ENCODE assay signal across 6 worm cellular contexts in the genomic region with DNA sequence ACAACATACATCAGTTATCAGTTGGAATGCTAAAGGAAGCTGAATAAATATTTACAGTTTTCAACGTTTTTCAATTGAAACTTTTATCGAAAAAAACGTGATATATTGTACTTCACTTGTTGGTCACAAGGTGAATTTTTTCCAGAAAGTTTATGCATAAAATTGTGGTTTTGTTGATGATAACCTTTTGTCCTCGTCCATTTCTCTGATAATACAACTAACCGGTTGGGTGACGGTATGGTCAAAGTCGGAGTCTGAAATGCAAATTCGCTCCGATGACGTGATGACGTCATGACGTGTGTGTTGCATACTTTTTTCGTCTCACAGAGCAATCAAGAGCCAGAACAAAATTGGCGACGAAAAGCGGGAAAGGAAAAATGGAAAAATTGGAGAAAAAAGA.
TF ChIP-seq lines count a peak whose summit lies in the region.

No protein-coding gene starts in this region.

TF ChIP-seq in whole organism, L1 larva, 84 proteins besides CTCF, POLR2A, EP300 and RAD21 (continues in another document):
- TF ChIP-seq jun-1 (tag; optimal IDR thresholded peaks at IDR 0.05; lab: Kevin White, UChicago) (peak; percentile 14), nhr-71 (tag; optimal IDR thresholded peaks at IDR 0.05; lab: Kevin White, UChicago) (peak; percentile 57), ceh-82 (tag; optimal IDR thresholded peaks at IDR 0.05; lab: Kevin White, UChicago) (peak in 1 of 3 experiments; percentile 2), nhr-90 (tag; optimal IDR thresholded peaks at IDR 0.05; lab: Kevin White, UChicago; ENCODE audit: poor library complexity) (peak; percentile 3), ama-1 (optimal IDR thresholded peaks at IDR 0.05; lab: Kevin White, UChicago) (peak; percentile 4), lin-14 (GFP tag; optimal IDR thresholded peaks at IDR 0.05; lab: Kevin White, UChicago) (peak; percentile 24), zip-4 (GFP tag; optimal IDR thresholded peaks at IDR 0.05; lab: Kevin White, UChicago) (no peak), elt-3 (tag; optimal IDR thresholded peaks at IDR 0.05; lab: Kevin White, UChicago) (no peak), lin-35 (GFP tag; optimal IDR thresholded peaks at IDR 0.05; lab: Kevin White, UChicago) (peak in 1 of 2 experiments; percentile 44), nhr-20 (tag; optimal IDR thresholded peaks at IDR 0.05; lab: Kevin White, UChicago) (peak; percentile 15), elt-2 (tag; optimal IDR thresholded peaks at IDR 0.05; lab: Kevin White, UChicago) (peak; percentile 94), nhr-47 (tag; optimal IDR thresholded peaks at IDR 0.05; lab: Kevin White, UChicago) (peak; percentile 20), efl-1 (optimal IDR thresholded peaks at IDR 0.05; lab: Kevin White, UChicago) (no peak), efl-1 (GFP tag; optimal IDR thresholded peaks at IDR 0.05 in 1 of 2; lab: Kevin White, UChicago) (peak in 1 of 2 experiments; percentile 82)

TF ChIP-seq in whole organism, L2 larva, 48 proteins besides CTCF, POLR2A, EP300 and RAD21 (continues in another document):
- peak; percentile 65 for TF ChIP-seq sma-9 (GFP tag; optimal IDR thresholded peaks at IDR 0.05; lab: Kevin White, UChicago)
- no peak for TF ChIP-seq sma-9 (tag; optimal IDR thresholded peaks at IDR 0.05; lab: Kevin White, UChicago)
- peak; percentile 3 for TF ChIP-seq zag-1 (tag; optimal IDR thresholded peaks at IDR 0.05; lab: Kevin White, UChicago)
- TF ChIP-seq unc-55 (GFP tag; optimal IDR thresholded peaks at IDR 0.05; lab: Kevin White, UChicago), result peak; percentile 38
- TF ChIP-seq sma-3 (GFP tag; optimal IDR thresholded peaks at IDR 0.05; lab: Kevin White, UChicago), result peak; percentile 33
- no peak for TF ChIP-seq R02D3.7 (tag; optimal IDR thresholded peaks at IDR 0.05; lab: Kevin White, UChicago)
- TF ChIP-seq skn-1 (tag; optimal IDR thresholded peaks at IDR 0.05; lab: Kevin White, UChicago), result no peak
- no peak for TF ChIP-seq lin-11 (tag; optimal IDR thresholded peaks at IDR 0.05; lab: Kevin White, UChicago)
- TF ChIP-seq nhr-10 (tag; optimal IDR thresholded peaks at IDR 0.05; lab: Kevin White, UChicago), result no peak
- TF ChIP-seq egl-27 (tag; optimal IDR thresholded peaks at IDR 0.05; lab: Kevin White, UChicago), result no peak
- TF ChIP-seq nhr-129 (tag; optimal IDR thresholded peaks at IDR 0.05; lab: Kevin White, UChicago), result peak; percentile 39
- TF ChIP-seq ama-1 (optimal IDR thresholded peaks at IDR 0.05; lab: Kevin White, UChicago), result peak; percentile 14
- peak; percentile 11 for TF ChIP-seq nhr-21 (tag; optimal IDR thresholded peaks at IDR 0.05; lab: Kevin White, UChicago)
- TF ChIP-seq gmeb-1 (tag; optimal IDR thresholded peaks at IDR 0.05; lab: Kevin White, UChicago), result peak; percentile 62
- peak; percentile 70 for TF ChIP-seq crh-2 (tag; optimal IDR thresholded peaks at IDR 0.05; lab: Kevin White, UChicago)

TF ChIP-seq in whole organism, L3 larva, 47 proteins besides CTCF, POLR2A, EP300 and RAD21 (continues in another document):
- TF ChIP-seq egl-5 (tag; optimal IDR thresholded peaks at IDR 0.05; lab: Kevin White, UChicago), result no peak
- peak; percentile 8 for TF ChIP-seq nfya-1 (tag; optimal IDR thresholded peaks at IDR 0.05; lab: Kevin White, UChicago; ENCODE audit: insufficient read depth)
- peak; percentile 77 for TF ChIP-seq jun-1 (tag; optimal IDR thresholded peaks at IDR 0.05; lab: Kevin White, UChicago)
- no peak for TF ChIP-seq lin-39 (tag; optimal IDR thresholded peaks at IDR 0.05; lab: Kevin White, UChicago)
- no peak for TF ChIP-seq nhr-28 (tag; optimal IDR thresholded peaks at IDR 0.05; lab: Kevin White, UChicago)
- TF ChIP-seq ceh-9 (tag; optimal IDR thresholded peaks at IDR 0.05; lab: Kevin White, UChicago), result no peak
- no peak for TF ChIP-seq nhr-67 (tag; optimal IDR thresholded peaks at IDR 0.05; lab: Kevin White, UChicago)
- no peak for TF ChIP-seq sea-2 (GFP tag; optimal IDR thresholded peaks at IDR 0.05; lab: Kevin White, UChicago)
- no peak for TF ChIP-seq eor-1 (tag; optimal IDR thresholded peaks at IDR 0.05; lab: Kevin White, UChicago)
- TF ChIP-seq nhr-23 (tag; optimal IDR thresholded peaks at IDR 0.05; lab: Kevin White, UChicago), result no peak
- no peak for TF ChIP-seq ztf-11 (tag; optimal IDR thresholded peaks at IDR 0.05; lab: Kevin White, UChicago)
- peak; percentile 94 for TF ChIP-seq elt-2 (tag; optimal IDR thresholded peaks at IDR 0.05; lab: Kevin White, UChicago)
- no peak for TF ChIP-seq ceh-82 (tag; optimal IDR thresholded peaks at IDR 0.05; lab: Kevin White, UChicago)
- no peak for TF ChIP-seq tbx-2 (tag; optimal IDR thresholded peaks at IDR 0.05; lab: Kevin White, UChicago)
- TF ChIP-seq pqm-1 (tag; optimal IDR thresholded peaks at IDR 0.05; lab: Kevin White, UChicago), result peak; percentile 90
- TF ChIP-seq elt-3 (tag; optimal IDR thresholded peaks at IDR 0.05; lab: Kevin White, UChicago), result no peak

TF ChIP-seq in whole organism, L4 larva, 104 proteins besides CTCF, POLR2A, EP300 and RAD21 (continues in another document):
- TF ChIP-seq nhr-77 (tag; optimal IDR thresholded peaks at IDR 0.05; lab: Kevin White, UChicago) (peak; percentile 43), mdt-29 (GFP tag; IDR thresholded peaks at IDR 0.05; lab: Robert Waterston, UW) (peak; percentile 81), aha-1 (tag; lab: Kevin White, UChicago) (peak; percentile 92), Y48G9A.11 (GFP tag; IDR thresholded peaks at IDR 0.05; lab: Robert Waterston, UW) (no peak), Y105C5A.15 (GFP tag; IDR thresholded peaks at IDR 0.05; lab: Robert Waterston, UW) (no peak), F44E2.7 (GFP tag; IDR thresholded peaks at IDR 0.05; lab: Robert Waterston, UW) (no peak), nhr-6 (tag; optimal IDR thresholded peaks at IDR 0.05; lab: Kevin White, UChicago) (no peak), spr-3 (GFP tag; optimal IDR thresholded peaks at IDR 0.05; lab: Kevin White, UChicago) (no peak), lin-38 (GFP tag; IDR thresholded peaks at IDR 0.05; lab: Robert Waterston, UW) (peak; percentile 19; the same call in 1 of the 2 replicates), nhr-102 (tag; optimal IDR thresholded peaks at IDR 0.05; lab: Kevin White, UChicago) (peak; percentile 61), gei-8 (GFP tag; optimal IDR thresholded peaks at IDR 0.05; lab: Kevin White, UChicago) (no peak), attf-4 (tag; optimal IDR thresholded peaks at IDR 0.05; lab: Kevin White, UChicago) (no peak), nhr-25 (tag; optimal IDR thresholded peaks at IDR 0.05; lab: Kevin White, UChicago; ENCODE audit: borderline replicate concordance, insufficient read depth) (no peak), mep-1 (tag; optimal IDR thresholded peaks at IDR 0.05; lab: Kevin White, UChicago) (peak; percentile 48), unc-62 (GFP tag; optimal IDR thresholded peaks at IDR 0.05 in 1 of 2; lab: Kevin White, UChicago) (peak in 1 of 2 experiments; percentile 83), unc-62 (tag; optimal IDR thresholded peaks at IDR 0.05; lab: Kevin White, UChicago) (no peak)

TF ChIP-seq in whole organism, mixed stage, embryonic, 35 proteins besides CTCF, POLR2A, EP300 and RAD21:
- TF ChIP-seq bed-3 (GFP tag; optimal IDR thresholded peaks at IDR 0.05; lab: Kevin White, UChicago) (no peak), zip-8 (tag; optimal IDR thresholded peaks at IDR 0.05; lab: Kevin White, UChicago) (peak; percentile 70), M03D4.4 (tag; optimal IDR thresholded peaks at IDR 0.05; lab: Kevin White, UChicago) (no peak)

TF ChIP-seq in whole organism, young adult, 124 proteins besides CTCF, POLR2A, EP300 and RAD21:
- TF ChIP-seq nhr-90 (tag; optimal IDR thresholded peaks at IDR 0.05; lab: Kevin White, UChicago) (peak; percentile 13), mxl-1 (tag; optimal IDR thresholded peaks at IDR 0.05; lab: Kevin White, UChicago) (no peak), pha-4 (tag; optimal IDR thresholded peaks at IDR 0.05; lab: Kevin White, UChicago) (peak; percentile 15), madf-10 (tag; optimal IDR thresholded peaks at IDR 0.05; lab: Kevin White, UChicago) (peak; percentile 51), F37B4.10 (GFP tag; IDR thresholded peaks at IDR 0.05; lab: Robert Waterston, UW) (no peak), atf-7 (tag; optimal IDR thresholded peaks at IDR 0.05; lab: Kevin White, UChicago) (peak; percentile 97), Y53G8AR.9 (GFP tag; conservative IDR thresholded peaks at IDR 0.05; lab: Robert Waterston, UW) (0 out of 2 replicates have a peak, but pooled peaks have one; percentile 37), egl-44 (GFP tag; IDR thresholded peaks at IDR 0.05; lab: Robert Waterston, UW) (0 out of 2 replicates have a peak, but pooled peaks have one; percentile 13), ZK185.1 (tag; optimal IDR thresholded peaks at IDR 0.05; lab: Kevin White, UChicago; ENCODE audit: poor library complexity, severe bottlenecking) (no peak), nhr-80 (tag; optimal IDR thresholded peaks at IDR 0.05; lab: Kevin White, UChicago) (peak; percentile 77), ets-4 (GFP tag; optimal IDR thresholded peaks at IDR 0.05; lab: Kevin White, UChicago) (peak; percentile 39), cebp-1 (GFP tag; IDR thresholded peaks at IDR 0.05; lab: Robert Waterston, UW) (no peak), cebp-1 (tag; optimal IDR thresholded peaks at IDR 0.05; lab: Kevin White, UChicago) (peak; percentile 48), hsf-1 (GFP tag; IDR thresholded peaks at IDR 0.05; lab: Robert Waterston, UW) (peak; percentile 59), Y56A3A.18 (GFP tag; IDR thresholded peaks at IDR 0.05; lab: Robert Waterston, UW) (0 out of 2 replicates have a peak, but pooled peaks have one; percentile 13), unc-62 (GFP tag; optimal IDR thresholded peaks at IDR 0.05; lab: Kevin White, UChicago) (peak; percentile 41), ztf-3 (GFP tag; optimal IDR thresholded peaks at IDR 0.05; lab: Kevin White, UChicago) (no peak), B0336.3 (GFP tag; IDR thresholded peaks at IDR 0.05; lab: Robert Waterston, UW) (peak; percentile 56)
